Worm (Caenorhabditis elegans) whole organism, young adult: ENCODE results near the gene inpp-5K.

Experiments
- egl-18 ChIP-seq: fragments of 200-800 bp; sonication (Bioruptor generic); IDR thresholded peaks from 2 replicates; pipeline ENCODE4 v1.3.6; 2022; ENCODE audit warnings: missing genetic modification reagents, missing genetic modification characterization, missing compliant biosample characterization
- let-607 ChIP-seq, 2 experiments: fragments of 200-800 bp in 1 of 2; sonication (Bioruptor generic) in 1 of 2; sonication (generic microtip) in 1 of 2; optimal IDR thresholded peaks; 2 replicates each; lab custom pipeline; 2016 to 2018; ENCODE audit warnings: mild to moderate bottlenecking in 2 of 2, missing compliant biosample characterization in 2 of 2, missing genetic modification characterization in 2 of 2, moderate library complexity in 2 of 2, missing genotype in 1 of 2
- pha-4 ChIP-seq: fragments of 150-350 bp; sonication (generic microtip); optimal IDR thresholded peaks from 2 replicates; lab custom pipeline; 2014; ENCODE audit warnings: missing biosample characterization, missing genetic modification reagents, missing genetic modification characterization
- unc-62 ChIP-seq: fragments of 150-350 bp; optimal IDR thresholded peaks from 2 replicates; lab custom pipeline; 2014; ENCODE audit warnings: missing biosample characterization, missing genetic modification reagents, missing genetic modification characterization

- TF ChIP-seq egl-18 (GFP tag; lab: Robert Waterston, UW): no peak
- no peak for TF ChIP-seq unc-62 (GFP tag; lab: Kevin White, UChicago)
- no peak for TF ChIP-seq pha-4 (tag; lab: Kevin White, UChicago)
- no peak for TF ChIP-seq let-607 (tag; optimal IDR thresholded peaks at IDR 0.05; lab: Kevin White, UChicago)
Observed at ce11 chrIII:8124323-8124722, 36.8 kb downstream of the inpp-5K start.
